Worm (Caenorhabditis elegans) whole organism, late embryonic: ENCODE measurements around the gene crb-1.

Experiments
- T23F11.4 ChIP-seq: fragments of 200-800 bp; sonication (Bioruptor generic); optimal IDR thresholded peaks from 2 replicates; lab custom pipeline; 2018; ENCODE audit warnings: mild to moderate bottlenecking, missing genetic modification characterization, missing compliant biosample characterization
- ama-1 ChIP-seq: fragments of 150-350 bp; optimal IDR thresholded peaks from 2 replicates; lab custom pipeline; 2014
- ceh-9 ChIP-seq: sonication (generic microtip); optimal IDR thresholded peaks from 2 replicates; lab custom pipeline; 2016; ENCODE audit warnings: mild to moderate bottlenecking, missing genetic modification characterization, inconsistent platforms, missing compliant biosample characterization
- dve-1 ChIP-seq: sonication (generic microtip); optimal IDR thresholded peaks from 2 replicates; lab custom pipeline; 2017; ENCODE audit warnings: antibody characterized with exemption, mild to moderate bottlenecking, missing genetic modification characterization, missing compliant biosample characterization
- ets-4 ChIP-seq: sonication (generic microtip); optimal IDR thresholded peaks from 2 replicates; lab custom pipeline; 2016; ENCODE audit warnings: missing genetic modification characterization, missing compliant biosample characterization
- eyg-1 ChIP-seq: sonication (generic microtip); optimal IDR thresholded peaks from 2 replicates; lab custom pipeline; 2016; ENCODE audit warnings: missing genotype, missing genetic modification characterization, missing compliant biosample characterization
- hlh-30 ChIP-seq: sonication (generic microtip); optimal IDR thresholded peaks from 2 replicates; lab custom pipeline; 2017; ENCODE audit warnings: antibody characterized with exemption, missing genetic modification characterization, missing compliant biosample characterization; ENCODE audit not compliant: insufficient read depth
- hlh-8 ChIP-seq: sonication (generic microtip); optimal IDR thresholded peaks from 2 replicates; lab custom pipeline; 2016; ENCODE audit warnings: missing genotype, missing genetic modification characterization, missing compliant biosample characterization
- tbx-2 ChIP-seq: sonication (generic microtip); optimal IDR thresholded peaks from 2 replicates; lab custom pipeline; 2016; ENCODE audit warnings: missing genetic modification characterization, missing compliant biosample characterization
- unc-55 ChIP-seq: sonication (generic microtip); optimal IDR thresholded peaks from 2 replicates; lab custom pipeline; 2017; ENCODE audit warnings: missing biosample characterization, missing genetic modification reagents, missing genetic modification characterization

DNA sequence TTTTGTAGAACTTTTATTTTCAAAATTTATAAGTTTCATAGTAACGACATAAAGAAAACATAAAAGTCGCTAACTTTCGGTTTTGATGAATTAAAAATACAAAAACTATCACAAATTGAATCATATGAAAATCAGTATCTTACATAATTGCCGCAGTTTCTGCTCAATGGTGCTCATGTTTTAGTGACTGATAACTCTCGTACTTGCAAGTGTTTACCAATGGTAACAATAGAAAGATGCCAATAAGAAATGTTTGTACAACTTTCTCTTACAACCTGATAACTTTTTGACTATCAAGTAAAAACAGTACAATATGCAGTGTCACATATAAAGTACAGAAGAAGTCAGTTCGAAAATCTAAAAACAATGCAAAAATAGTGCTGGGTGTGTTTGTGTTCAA lies 27.7 kb downstream of the crb-1 start:
- no peak for TF ChIP-seq hlh-8 (tag; lab: Kevin White, UChicago)
- TF ChIP-seq ceh-9 (tag; lab: Kevin White, UChicago): no peak
- TF ChIP-seq eyg-1 (tag; lab: Kevin White, UChicago): no peak
- TF ChIP-seq hlh-30 (tag; lab: Kevin White, UChicago): no peak
- no peak for TF ChIP-seq ama-1 (lab: Kevin White, UChicago)
- no peak for TF ChIP-seq T23F11.4 (GFP tag; lab: Kevin White, UChicago)
- no peak for TF ChIP-seq ets-4 (tag; lab: Kevin White, UChicago)
- no peak for TF ChIP-seq tbx-2 (tag; lab: Kevin White, UChicago)
- no peak for TF ChIP-seq unc-55 (GFP tag; lab: Kevin White, UChicago)
- TF ChIP-seq dve-1 (tag; lab: Kevin White, UChicago): no peak
